Fruit fly (Drosophila melanogaster) whole organism, prepupa: ENCODE results near the gene CG43894.

Source experiments
- CG3032 ChIP-seq: fragments of 200-800 bp; optimal IDR thresholded peaks from 2 replicates; lab custom pipeline; 2019; ENCODE audit warnings: missing biosample characterization, mild to moderate bottlenecking, missing genetic modification characterization, moderate library complexity
- CG3919 ChIP-seq: fragments of 200-800 bp; sonication (Bioruptor generic); optimal IDR thresholded peaks from 3 replicates; lab custom pipeline; 2016; ENCODE audit warnings: missing biosample characterization, missing genetic modification characterization
- CG4318 ChIP-seq: fragments of 200-800 bp; sonication (Bioruptor generic); optimal IDR thresholded peaks from 3 replicates; lab custom pipeline; 2017; ENCODE audit warnings: missing biosample characterization, mild to moderate bottlenecking, missing genetic modification characterization
- CG8319 ChIP-seq: fragments of 200-800 bp; sonication (Bioruptor generic); optimal IDR thresholded peaks from 3 replicates; lab custom pipeline; 2016; ENCODE audit warnings: missing biosample characterization, missing genetic modification characterization
- Eip75B ChIP-seq: fragments of 200-800 bp; sonication (Bioruptor generic); optimal IDR thresholded peaks from 3 replicates; lab custom pipeline; 2016; ENCODE audit warnings: missing biosample characterization, missing genetic modification characterization
- Ets21C ChIP-seq: fragments of 200-800 bp; sonication (Bioruptor generic); optimal IDR thresholded peaks from 3 replicates; lab custom pipeline; 2016; ENCODE audit warnings: missing biosample characterization, missing genetic modification characterization
- Gug ChIP-seq: fragments of 200-800 bp; sonication (Bioruptor generic); IDR thresholded peaks from 2 replicates; pipeline ENCODE4 v1.3.6; 2022; ENCODE audit warnings: missing biosample characterization, missing genetic modification characterization
- Hr4 ChIP-seq: fragments of 200-800 bp; sonication (Bioruptor generic); optimal IDR thresholded peaks from 3 replicates; lab custom pipeline; 2016; ENCODE audit warnings: missing biosample characterization, missing genetic modification characterization
- OdsH ChIP-seq: fragments of 200-800 bp; sonication (Bioruptor generic); optimal IDR thresholded peaks from 3 replicates; lab custom pipeline; 2016; ENCODE audit warnings: missing biosample characterization, missing genetic modification characterization
- acj6 ChIP-seq: fragments of 200-800 bp; sonication (Bioruptor generic); optimal IDR thresholded peaks from 3 replicates; lab custom pipeline; 2016; ENCODE audit warnings: missing biosample characterization, missing genetic modification characterization
- eg ChIP-seq: fragments of 200-800 bp; sonication (Bioruptor generic); IDR thresholded peaks from 3 replicates; pipeline ENCODE4 v1.3.6; 2022; ENCODE audit warnings: missing biosample characterization, missing genetic modification characterization
- salr ChIP-seq, 2 experiments: fragments of 200-800 bp; sonication (Bioruptor generic); optimal IDR thresholded peaks; 3 replicates each; lab custom pipeline; 2016 to 2018; ENCODE audit warnings: missing biosample characterization in 2 of 2, missing genetic modification characterization in 2 of 2, mild to moderate bottlenecking in 1 of 2
- topi ChIP-seq: fragments of 200-800 bp; sonication (Bioruptor generic); optimal IDR thresholded peaks from 3 replicates; lab custom pipeline; 2016; ENCODE audit warnings: missing biosample characterization, missing genetic modification characterization

DNA sequence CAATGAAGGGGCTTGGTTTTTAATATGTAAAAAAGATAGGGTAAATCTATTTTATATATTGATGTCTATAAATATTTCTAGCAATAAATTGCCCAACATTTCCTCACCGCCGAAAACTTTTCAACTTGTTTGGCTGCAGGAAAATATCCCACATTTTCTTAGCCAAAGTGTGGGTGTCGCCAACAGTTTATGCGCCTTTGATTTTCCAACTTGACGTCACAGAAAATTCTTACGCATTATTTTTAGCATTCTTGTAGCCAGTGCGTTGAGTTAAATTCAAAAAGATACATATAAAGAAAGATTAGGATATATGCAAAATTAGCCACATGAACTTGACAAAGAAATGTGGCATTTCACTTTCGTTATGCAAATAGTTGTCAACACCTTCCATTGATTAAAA is 49.7 kb upstream of the CG43894 start:
- TF ChIP-seq Ets21C: no peak
- no peak for TF ChIP-seq Hr4 (GFP tag; lab: Kevin White, UChicago)
- no peak for TF ChIP-seq CG8319
- no peak for TF ChIP-seq topi (GFP tag; lab: Kevin White, UChicago)
- no peak for TF ChIP-seq Gug
- no peak for TF ChIP-seq eg
- TF ChIP-seq acj6 (GFP tag; lab: Kevin White, UChicago): no peak
- TF ChIP-seq salr (GFP tag; optimal IDR thresholded peaks at IDR 0.05; lab: Kevin White, UChicago): no peak
- no peak for TF ChIP-seq OdsH (GFP tag; lab: Kevin White, UChicago)
- TF ChIP-seq Eip75B (GFP tag; lab: Kevin White, UChicago): no peak
- TF ChIP-seq CG3032 (tag; lab: Kevin White, UChicago): no peak
- TF ChIP-seq CG4318: no peak
- TF ChIP-seq CG3919 (GFP tag; lab: Kevin White, UChicago): no peak
